Worm (Caenorhabditis elegans): ENCODE data around the gene R11D1.2.
A peak's percentile ranks its signal among the peaks of the same experiment; 100 is the strongest.

The R11D1.2 gene

DNA sequence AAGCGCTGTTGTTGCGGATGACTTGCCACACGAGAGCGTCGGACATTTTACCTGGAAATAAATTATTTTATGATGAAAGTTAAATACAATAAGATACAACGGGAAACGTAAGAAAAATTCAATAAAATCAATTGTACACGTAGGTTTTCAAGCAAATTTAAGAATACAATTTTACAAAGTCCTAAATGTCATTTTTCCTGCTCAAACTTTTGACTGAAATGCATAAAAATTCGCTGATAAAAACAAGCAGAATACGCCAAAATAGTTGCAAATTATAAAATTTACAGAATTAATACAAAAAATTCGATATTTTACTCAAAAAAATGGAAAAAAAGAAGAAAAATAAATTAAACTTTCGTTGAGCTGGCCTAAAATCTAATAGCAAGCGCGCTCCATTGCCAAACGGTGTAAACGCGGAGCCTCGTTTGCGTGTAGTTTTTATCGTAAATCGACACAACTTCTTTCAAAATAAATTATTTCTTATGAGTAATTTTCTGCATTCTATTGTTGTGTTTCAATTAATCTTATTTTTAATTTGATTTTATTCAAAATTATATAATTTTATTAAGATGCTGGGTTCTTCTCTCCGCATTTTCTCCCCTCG is 19.8 kb downstream of the R11D1.2 start, which contains the start of the genes rpl-28 and mrpl-49 (continued):
- peak; percentile 1 for TF ChIP-seq alr-1 (tag; optimal IDR thresholded peaks at IDR 0.05; ENCODE audit: borderline replicate concordance)
- TF ChIP-seq nhr-76 (tag; optimal IDR thresholded peaks at IDR 0.05): no peak
- peak; percentile 95 for TF ChIP-seq lin-14 (GFP tag; optimal IDR thresholded peaks at IDR 0.05)
- peak; percentile 72 for TF ChIP-seq grh-1 (GFP tag; IDR thresholded peaks at IDR 0.05)
- TF ChIP-seq fos-1 (tag; optimal IDR thresholded peaks at IDR 0.05): peak; percentile 84
- TF ChIP-seq hpl-2 (GFP tag; optimal IDR thresholded peaks at IDR 0.05): peak; percentile 23
- peak; percentile 76 for TF ChIP-seq irx-1 (tag; optimal IDR thresholded peaks at IDR 0.05)
- TF ChIP-seq nhr-12 (tag; optimal IDR thresholded peaks at IDR 0.05): no peak
- no peak for TF ChIP-seq efl-3 (GFP tag; optimal IDR thresholded peaks at IDR 0.05)
- TF ChIP-seq mdl-1 (tag; optimal IDR thresholded peaks at IDR 0.05): peak in 1 of 2 experiments; percentile 88
- peak; percentile 80 to 87 (median 83) for TF ChIP-seq dpl-1 (GFP tag; optimal IDR thresholded peaks at IDR 0.05)
- TF ChIP-seq lin-35 (GFP tag; optimal IDR thresholded peaks at IDR 0.05): peak; percentile 85 to 92
- no peak for TF ChIP-seq fkh-4 (tag; optimal IDR thresholded peaks at IDR 0.05; ENCODE audit: borderline replicate concordance)
- TF ChIP-seq nhr-11 (tag; optimal IDR thresholded peaks at IDR 0.05): no peak
- TF ChIP-seq dsc-1 (tag; optimal IDR thresholded peaks at IDR 0.05): peak; percentile 71
- peak in 1 of 2 experiments; percentile 41 for TF ChIP-seq ztf-11 (tag; optimal IDR thresholded peaks at IDR 0.05)
- peak; percentile 82 for TF ChIP-seq nhr-90 (tag; optimal IDR thresholded peaks at IDR 0.05; ENCODE audit: poor library complexity)
- no peak for TF ChIP-seq Y116A8C.19 (tag; optimal IDR thresholded peaks at IDR 0.05; ENCODE audit: borderline replicate concordance)
- TF ChIP-seq ama-1 (optimal IDR thresholded peaks at IDR 0.05): no peak
- TF ChIP-seq lir-3 (tag; optimal IDR thresholded peaks at IDR 0.05; ENCODE audit: poor library complexity): peak; percentile 71
- TF ChIP-seq blmp-1 (tag; optimal IDR thresholded peaks at IDR 0.05): peak; percentile 83
- TF ChIP-seq ceh-88 (GFP tag; IDR thresholded peaks at IDR 0.05): peak; percentile 61
- peak; percentile 97 for TF ChIP-seq mep-1 (tag; optimal IDR thresholded peaks at IDR 0.05)
- TF ChIP-seq nhr-85 (tag): peak; percentile 93
- peak; percentile 29 for TF ChIP-seq mef-2 (tag; optimal IDR thresholded peaks at IDR 0.05)
- TF ChIP-seq lin-39 (tag; optimal IDR thresholded peaks at IDR 0.05): peak; percentile 78
- peak; percentile 82 for TF ChIP-seq swsn-7 (tag; optimal IDR thresholded peaks at IDR 0.05)
- TF ChIP-seq nhr-19 (GFP tag; conservative IDR thresholded peaks at IDR 0.05): peak; percentile 86
- no peak for TF ChIP-seq hlh-17 (GFP tag; optimal IDR thresholded peaks at IDR 0.05; ENCODE audit: borderline replicate concordance)
- peak; percentile 83 for TF ChIP-seq tbx-2 (tag; optimal IDR thresholded peaks at IDR 0.05)
- TF ChIP-seq aly-2 (tag; optimal IDR thresholded peaks at IDR 0.05): peak; percentile 42
- TF ChIP-seq lin-15B (tag; optimal IDR thresholded peaks at IDR 0.05): peak; percentile 98
- no peak for TF ChIP-seq sup-37 (GFP tag; optimal IDR thresholded peaks at IDR 0.05)
- peak; percentile 89 for TF ChIP-seq snpc-4 (tag; optimal IDR thresholded peaks at IDR 0.05)
- peak; percentile 61 for TF ChIP-seq C04F5.9 (tag; optimal IDR thresholded peaks at IDR 0.05)
- TF ChIP-seq lin-13 (GFP tag; optimal IDR thresholded peaks at IDR 0.05): peak; percentile 81
- no peak for TF ChIP-seq unc-30 (tag; optimal IDR thresholded peaks at IDR 0.05)
- TF ChIP-seq elt-2 (tag; optimal IDR thresholded peaks at IDR 0.05): peak; percentile 33
- TF ChIP-seq nhr-84 (tag; optimal IDR thresholded peaks at IDR 0.05): no peak
- peak; percentile 86 for TF ChIP-seq pax-3 (tag; optimal IDR thresholded peaks at IDR 0.05)
- TF ChIP-seq sox-4 (tag; optimal IDR thresholded peaks at IDR 0.05): peak; percentile 21
- peak; percentile 65 for TF ChIP-seq egl-13 (tag; optimal IDR thresholded peaks at IDR 0.05)
- TF ChIP-seq mab-9 (GFP tag; IDR thresholded peaks at IDR 0.05): 0 out of 2 replicates have a peak, but pooled peaks have one; percentile 8
- TF ChIP-seq snu-23 (GFP tag; optimal IDR thresholded peaks at IDR 0.05): peak; percentile 93
- peak; percentile 92 to 93 (median 93) for TF ChIP-seq ceh-82 (tag; optimal IDR thresholded peaks at IDR 0.05)
- TF ChIP-seq C16A3.4 (tag; optimal IDR thresholded peaks at IDR 0.05): peak; percentile 95
- TF ChIP-seq ceh-63 (GFP tag; optimal IDR thresholded peaks at IDR 0.05): no peak
- peak; percentile 62 for TF ChIP-seq F16B12.6 (tag; optimal IDR thresholded peaks at IDR 0.05)
- peak; percentile 72 for TF ChIP-seq unc-86 (tag; optimal IDR thresholded peaks at IDR 0.05)
- TF ChIP-seq nhr-77 (tag; optimal IDR thresholded peaks at IDR 0.05): peak; percentile 82
- TF ChIP-seq unc-130 (tag; optimal IDR thresholded peaks at IDR 0.05): peak; percentile 85
- no peak for TF ChIP-seq pqm-1 (tag; optimal IDR thresholded peaks at IDR 0.05)
